Worm (Caenorhabditis elegans): ENCODE results near the gene R155.5.

DNA sequence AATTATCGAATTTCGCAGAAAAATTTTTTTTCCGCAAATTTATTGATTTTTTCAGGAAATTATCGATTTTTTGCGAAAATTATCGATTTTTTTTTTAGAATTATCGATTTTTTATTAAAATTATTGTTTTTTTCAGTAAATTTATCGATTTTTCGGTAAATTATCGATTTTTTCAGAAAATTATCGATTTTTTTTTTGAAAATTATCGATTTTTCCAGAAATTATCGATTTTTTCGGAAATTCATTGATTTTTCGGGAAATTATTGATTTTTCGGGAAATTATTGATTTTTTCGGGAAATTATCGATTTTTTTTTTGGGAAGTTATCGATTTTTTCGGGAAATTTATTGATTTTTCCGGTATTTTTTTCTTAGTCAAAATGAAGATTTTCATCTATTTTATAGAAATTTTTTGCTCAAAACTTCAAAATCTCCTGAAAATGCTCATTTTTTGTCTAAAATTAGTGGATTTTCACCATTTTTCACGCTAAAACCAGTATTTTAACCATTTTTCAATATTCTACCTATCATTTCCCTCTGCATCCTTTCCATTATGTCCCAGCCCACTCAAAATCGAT lies 14.7 kb downstream of the R155.5 start:
- TF ChIP-seq nhr-237 (tag; optimal IDR thresholded peaks at IDR 0.05) (no peak), nhr-23 (tag; optimal IDR thresholded peaks at IDR 0.05) (no peak), gmeb-1 (tag; optimal IDR thresholded peaks at IDR 0.05) (no peak), ztf-1 (GFP tag; conservative IDR thresholded peaks at IDR 0.05) (no peak), ceh-82 (tag; optimal IDR thresholded peaks at IDR 0.05) (no peak)

All from whole organism, L2 larva.